Worm (Caenorhabditis elegans): ENCODE data around the gene deg-1.

DNA sequence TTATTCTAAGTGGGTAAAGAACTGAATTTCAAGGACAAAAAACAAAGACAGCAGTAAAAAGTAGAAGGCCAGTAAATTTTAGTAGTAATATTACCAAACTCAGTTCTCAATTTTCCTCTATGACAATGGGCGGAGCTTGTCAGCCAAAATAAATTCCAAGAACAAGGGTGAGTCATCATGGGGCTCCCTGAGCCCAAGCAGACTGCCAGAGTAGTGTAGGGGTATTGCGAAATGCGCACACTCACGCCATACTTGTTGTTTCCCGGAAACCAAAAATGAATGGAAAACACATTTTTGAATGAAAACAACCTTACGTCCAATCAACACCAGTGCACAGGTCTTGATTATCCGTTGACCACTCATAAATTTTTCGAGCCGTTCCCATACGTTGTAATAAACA, 38.9 kb downstream of the deg-1 start:
- no peak for TF ChIP-seq snpc-4 (tag; optimal IDR thresholded peaks at IDR 0.05)
- TF ChIP-seq nhr-48 (tag; optimal IDR thresholded peaks at IDR 0.05) = no peak
- TF ChIP-seq nhr-28 (tag; optimal IDR thresholded peaks at IDR 0.05) = no peak
- no peak for TF ChIP-seq ztf-11 (tag; optimal IDR thresholded peaks at IDR 0.05)
- no peak for TF ChIP-seq egl-27 (tag; optimal IDR thresholded peaks at IDR 0.05)
- TF ChIP-seq lin-39 (tag; optimal IDR thresholded peaks at IDR 0.05) = no peak
- TF ChIP-seq ceh-28 (tag; optimal IDR thresholded peaks at IDR 0.05) = no peak
- no peak for TF ChIP-seq ama-1 (optimal IDR thresholded peaks at IDR 0.05)
- TF ChIP-seq unc-130 (GFP tag; optimal IDR thresholded peaks at IDR 0.05) = no peak
- TF ChIP-seq lsy-2 (tag; optimal IDR thresholded peaks at IDR 0.05) = peak in 1 of 2 experiments; percentile 60
- no peak for TF ChIP-seq F44E2.7 (GFP tag; IDR thresholded peaks at IDR 0.05)
- TF ChIP-seq jun-1 (tag; optimal IDR thresholded peaks at IDR 0.05) = no peak
